Worm (Caenorhabditis elegans): ENCODE data around the gene K06B4.15.
A peak's percentile ranks its signal among the peaks of the same experiment; 100 is the strongest.
"Not testable (repeated sequence)": the region's sequence is repeated elsewhere in the genome, so short reads cannot be mapped to it uniquely, and the experiment has no call there.

K06B4.15 gene

DNA sequence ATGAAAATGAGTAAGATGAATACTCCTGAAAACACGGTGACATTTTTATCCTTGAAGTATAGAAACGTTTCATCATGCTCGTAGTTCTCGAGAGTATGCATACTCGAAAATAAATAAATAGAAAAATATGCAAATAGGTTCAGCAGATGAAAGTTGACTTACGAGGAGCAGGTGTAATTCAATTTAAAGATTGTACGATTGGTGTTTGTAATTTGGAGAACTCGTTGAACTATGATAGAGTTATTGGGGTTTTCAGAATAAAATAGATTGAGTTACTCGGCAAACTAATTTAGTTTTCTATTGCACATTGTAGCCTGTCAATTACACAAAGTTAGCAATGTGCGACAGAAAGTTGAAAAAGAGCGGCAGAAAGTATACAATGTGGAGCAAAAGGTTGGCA is 31.4 kb upstream of the K06B4.15 start, which contains the start of gene srz-44:
Gene srz-44, minus strand, starts transcription at position 101 of the 400 bp plus-strand sequence.
- TF ChIP-seq lsy-2 (tag; optimal IDR thresholded peaks at IDR 0.05) (no peak), ztf-1 (GFP tag; conservative IDR thresholded peaks at IDR 0.05) (no peak), unc-39 (tag; optimal IDR thresholded peaks at IDR 0.05) (no peak), gmeb-1 (tag; optimal IDR thresholded peaks at IDR 0.05) (no peak), nhr-129 (tag; optimal IDR thresholded peaks at IDR 0.05) (no peak), aly-2 (tag; optimal IDR thresholded peaks at IDR 0.05) (no peak), peb-1 (tag; optimal IDR thresholded peaks at IDR 0.05) (no peak), R02D3.7 (tag; optimal IDR thresholded peaks at IDR 0.05) (no peak), nhr-237 (tag; optimal IDR thresholded peaks at IDR 0.05) (no peak), nhr-25 (tag; optimal IDR thresholded peaks at IDR 0.05) (no peak)

DNA sequence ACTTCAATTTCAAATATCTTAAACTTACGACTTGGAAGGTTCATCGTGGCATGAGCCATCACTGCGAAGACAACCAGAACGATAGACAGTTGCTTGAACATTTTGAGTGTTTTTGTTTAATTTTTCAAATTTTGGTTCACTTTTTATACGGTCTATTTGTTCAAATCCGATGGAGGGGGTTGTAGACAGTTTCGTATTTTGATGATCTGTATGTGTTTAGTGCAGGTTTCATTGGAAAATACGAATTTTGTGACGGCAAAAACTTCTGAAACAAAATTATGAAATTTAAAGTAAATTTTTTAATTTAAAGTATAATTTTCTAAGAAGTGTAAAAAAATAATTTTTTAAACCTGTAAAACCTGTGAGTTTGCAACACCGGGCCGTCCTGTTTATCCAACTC is 27.0 kb upstream of the K06B4.15 start, which contains the start of gene C55A1.4:
Gene C55A1.4, minus strand, starts transcription at position 101 of the 400 bp plus-strand sequence.
- not testable (repeated sequence) for TF ChIP-seq lin-39, unc-39, lsy-2 (tag; optimal IDR thresholded peaks at IDR 0.05)

DNA sequence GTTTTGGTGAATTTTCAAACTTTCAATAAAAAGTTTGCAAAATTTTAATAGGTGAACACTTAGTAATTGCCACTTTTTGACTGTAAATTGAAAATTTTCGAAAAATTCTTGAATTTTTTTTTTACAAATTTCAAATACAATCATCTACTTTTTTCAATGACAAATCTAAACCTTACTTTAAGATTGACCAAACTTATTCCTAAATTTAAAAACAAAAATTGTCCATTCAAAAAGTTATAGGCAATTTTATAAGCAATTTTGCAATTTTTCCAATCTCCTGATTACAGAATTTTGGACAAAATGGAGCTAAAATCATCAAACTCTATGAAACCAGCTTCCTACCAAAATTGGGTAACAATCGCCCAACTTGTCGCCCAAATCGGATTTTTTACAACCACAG is 25.7 kb upstream of the K06B4.15 start, which contains the start of gene str-23:
Gene str-23, plus strand, starts transcription at position 301 of the 400 bp plus-strand sequence.
- no peak for TF ChIP-seq ama-1 (optimal IDR thresholded peaks at IDR 0.05)
- TF ChIP-seq R02D3.7 (tag; optimal IDR thresholded peaks at IDR 0.05) = no peak
- TF ChIP-seq F13H6.1 (tag; optimal IDR thresholded peaks at IDR 0.05) = no peak
- TF ChIP-seq nhr-237 (tag; optimal IDR thresholded peaks at IDR 0.05) = no peak
- no peak for TF ChIP-seq nhr-11 (tag; optimal IDR thresholded peaks at IDR 0.05)

DNA sequence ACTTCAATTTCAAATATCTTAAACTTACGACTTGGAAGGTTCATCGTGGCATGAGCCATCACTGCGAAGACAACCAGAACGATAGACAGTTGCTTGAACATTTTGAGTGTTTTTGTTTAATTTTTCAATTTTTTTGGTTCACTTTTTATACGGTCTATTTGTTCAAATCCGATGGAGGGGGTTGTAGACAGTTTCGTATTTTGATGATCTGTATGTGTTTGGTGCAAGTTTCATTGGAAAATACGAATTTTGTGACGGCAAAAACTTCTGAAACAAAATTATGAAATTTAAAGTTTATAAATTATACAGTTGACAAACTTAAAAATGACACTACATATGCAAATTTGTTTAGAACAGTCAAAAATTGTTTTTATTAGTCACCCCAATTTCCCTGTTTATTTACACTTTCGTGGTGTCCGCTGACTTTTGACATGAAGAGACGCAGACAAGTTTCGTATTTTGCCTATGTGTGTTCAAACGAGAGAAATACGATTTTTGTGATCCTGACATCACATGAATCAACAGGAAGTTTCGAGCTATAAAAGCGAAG is 22.6 kb upstream of the K06B4.15 start, which contains the start of the genes C55A1.7 and C55A1.6:
Gene C55A1.7, minus strand, starts transcription at position 101 of the 550 bp plus-strand sequence.
Gene C55A1.6, plus strand, starts transcription at position 500 of the 550 bp plus-strand sequence.
- not testable (repeated sequence) for TF ChIP-seq unc-55 (GFP tag; optimal IDR thresholded peaks at IDR 0.05); egl-27 (tag; optimal IDR thresholded peaks at IDR 0.05); ztf-11 (tag; optimal IDR thresholded peaks at IDR 0.05)

DNA sequence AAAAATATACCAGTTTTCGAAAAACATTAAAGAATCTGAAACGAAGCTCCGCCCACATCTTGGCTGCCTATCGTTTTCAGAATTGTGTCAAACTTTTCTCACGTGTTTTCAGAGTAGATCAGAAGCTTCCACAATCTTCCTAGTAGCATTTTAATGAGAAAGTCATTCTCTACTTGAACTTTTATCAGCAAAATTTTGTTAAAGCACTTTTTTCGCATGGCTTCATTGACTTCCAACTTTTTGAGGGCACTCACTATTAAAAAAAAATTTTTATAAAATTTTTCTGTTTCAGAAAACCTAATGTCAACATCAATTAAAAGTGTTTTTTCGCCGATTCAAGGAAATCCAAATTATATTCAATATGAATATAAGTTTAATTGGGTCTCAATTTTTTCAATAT is 20.1 kb upstream of the K06B4.15 start, which contains the start of gene sru-42:
Gene sru-42, plus strand, starts transcription at position 301 of the 400 bp plus-strand sequence.
- TF ChIP-seq nhr-237 (tag; optimal IDR thresholded peaks at IDR 0.05) (no peak), R02D3.7 (tag; optimal IDR thresholded peaks at IDR 0.05) (no peak)

ce11 chrV:15652147-15652546 is 18.1 kb upstream of the K06B4.15 start:
- TF ChIP-seq mbf-1 (tag; optimal IDR thresholded peaks at IDR 0.05) (no peak), nhr-25 (tag; optimal IDR thresholded peaks at IDR 0.05) (peak; percentile 58), nhr-12 (tag; optimal IDR thresholded peaks at IDR 0.05) (no peak), nhr-129 (tag; optimal IDR thresholded peaks at IDR 0.05) (peak; percentile 8)

ce11 chrV:15654124-15654523 is 16.1 kb upstream of the K06B4.15 start, which contains the start of gene F53E4.2:
Gene F53E4.2, plus strand, starts transcription at chrV:15654424.
- TF ChIP-seq alr-1 (tag; optimal IDR thresholded peaks at IDR 0.05) = no peak
- no peak for TF ChIP-seq nhr-6 (tag; optimal IDR thresholded peaks at IDR 0.05)
- no peak for TF ChIP-seq elt-3 (tag; optimal IDR thresholded peaks at IDR 0.05)
- TF ChIP-seq gmeb-1 (tag; optimal IDR thresholded peaks at IDR 0.05) = no peak
- TF ChIP-seq sma-9 (GFP tag; optimal IDR thresholded peaks at IDR 0.05) = no peak
- TF ChIP-seq sma-9 (tag; optimal IDR thresholded peaks at IDR 0.05) = no peak
- no peak for TF ChIP-seq ceh-16 (tag; optimal IDR thresholded peaks at IDR 0.05)
- TF ChIP-seq sem-4 (tag; optimal IDR thresholded peaks at IDR 0.05) = no peak
- no peak for TF ChIP-seq lin-13 (GFP tag; optimal IDR thresholded peaks at IDR 0.05)
- no peak for TF ChIP-seq nhr-23 (tag; optimal IDR thresholded peaks at IDR 0.05)

Measured in whole organism, L2 larva.